Worm (Caenorhabditis elegans): ENCODE data around the gene his-70.
A peak's percentile ranks its signal among the peaks of the same experiment; 100 is the strongest.

The his-70 gene

DNA sequence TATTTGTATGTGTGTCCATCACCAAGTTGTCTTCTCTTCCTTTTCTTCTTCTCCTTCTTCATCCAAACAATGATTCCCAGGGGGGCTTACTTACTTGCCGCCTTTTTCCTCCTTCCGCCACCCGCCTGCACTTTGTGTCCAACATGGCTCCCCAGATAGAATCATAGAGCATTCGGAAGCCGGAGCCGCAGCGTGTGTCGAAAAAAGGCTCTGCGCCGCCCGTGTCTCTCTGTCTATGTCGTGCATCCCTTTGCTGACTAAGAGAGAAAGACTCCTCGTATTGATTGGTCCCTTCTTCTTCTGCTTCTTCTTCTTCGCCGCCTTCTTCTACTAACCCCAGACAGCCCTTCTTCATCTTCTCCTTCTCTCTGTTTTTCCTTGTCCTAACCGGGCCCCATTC lies 3.8 kb upstream of the his-70 start:
- TF ChIP-seq tbx-2 (tag; optimal IDR thresholded peaks at IDR 0.05), result peak; percentile 32
- no peak for TF ChIP-seq nhr-67 (tag; optimal IDR thresholded peaks at IDR 0.05)
- TF ChIP-seq unc-62 (GFP tag; optimal IDR thresholded peaks at IDR 0.05), result peak; percentile 19
- TF ChIP-seq nhr-76 (tag; optimal IDR thresholded peaks at IDR 0.05), result no peak
- TF ChIP-seq nfya-1 (tag; optimal IDR thresholded peaks at IDR 0.05; ENCODE audit: insufficient read depth), result peak; percentile 66
- peak; percentile 28 for TF ChIP-seq hmg-11 (tag; optimal IDR thresholded peaks at IDR 0.05)
- TF ChIP-seq ceh-82 (tag; optimal IDR thresholded peaks at IDR 0.05), result no peak
- TF ChIP-seq jun-1 (tag; optimal IDR thresholded peaks at IDR 0.05), result no peak
- TF ChIP-seq lin-15B (tag; optimal IDR thresholded peaks at IDR 0.05), result peak; percentile 51
- TF ChIP-seq lin-39 (tag; optimal IDR thresholded peaks at IDR 0.05), result peak; percentile 30

DNA sequence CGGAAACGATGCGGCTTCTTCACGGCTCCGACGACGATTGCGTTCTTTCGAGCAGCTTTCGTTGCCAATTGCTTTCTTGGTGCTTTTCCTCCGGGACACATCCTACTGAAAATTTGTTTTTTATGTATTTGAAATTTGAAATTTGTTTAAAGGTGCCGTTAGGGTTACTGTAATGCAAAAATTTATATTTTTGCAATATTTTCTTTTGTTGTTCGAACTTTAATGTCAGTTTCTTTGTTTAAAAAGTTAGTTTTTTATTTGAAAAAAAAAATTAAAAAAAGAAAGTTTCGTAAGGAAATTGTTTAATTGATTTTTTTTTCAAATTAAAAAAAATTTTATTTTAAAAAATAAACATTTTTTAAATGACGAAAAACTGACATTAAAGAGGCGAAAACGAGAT lies 1.3 kb downstream of the his-70 start, which contains the start of gene his-69:
Gene his-69, minus strand, starts transcription at position 101 of the 400 bp plus-strand sequence.
- TF ChIP-seq nhr-237 (tag; optimal IDR thresholded peaks at IDR 0.05) (no peak), R02D3.7 (tag; optimal IDR thresholded peaks at IDR 0.05) (no peak), fos-1 (tag; optimal IDR thresholded peaks at IDR 0.05) (no peak), nhr-67 (tag; optimal IDR thresholded peaks at IDR 0.05) (no peak), ZK546.5 (tag; optimal IDR thresholded peaks at IDR 0.05) (no peak), hmg-11 (tag; optimal IDR thresholded peaks at IDR 0.05) (no peak), nhr-12 (tag; optimal IDR thresholded peaks at IDR 0.05) (no peak), elt-3 (tag; optimal IDR thresholded peaks at IDR 0.05) (no peak), lsy-12 (tag; optimal IDR thresholded peaks at IDR 0.05) (no peak), pqm-1 (tag; optimal IDR thresholded peaks at IDR 0.05) (no peak), elt-2 (tag; optimal IDR thresholded peaks at IDR 0.05) (no peak), mml-1 (tag; optimal IDR thresholded peaks at IDR 0.05) (no peak), nhr-76 (tag; optimal IDR thresholded peaks at IDR 0.05) (no peak), ceh-82 (tag; optimal IDR thresholded peaks at IDR 0.05) (no peak), snpc-4 (tag; optimal IDR thresholded peaks at IDR 0.05) (no peak)

ce11 chrIII:4057894-4058293 lies 2.0 kb downstream of the his-70 start, which contains the start of gene rcq-5:
TSS of gene rcq-5 (minus strand) at chrIII:4057976.
- TF ChIP-seq lin-15B (tag; optimal IDR thresholded peaks at IDR 0.05) (peak; percentile 50), daf-12 (tag; optimal IDR thresholded peaks at IDR 0.05) (no peak), lin-39 (tag; optimal IDR thresholded peaks at IDR 0.05) (no peak), unc-62 (GFP tag; optimal IDR thresholded peaks at IDR 0.05) (no peak), pha-4 (tag; optimal IDR thresholded peaks at IDR 0.05) (peak; percentile 65), ceh-9 (tag; optimal IDR thresholded peaks at IDR 0.05) (no peak), nfya-1 (tag; optimal IDR thresholded peaks at IDR 0.05; ENCODE audit: insufficient read depth) (peak; percentile 36), skn-1 (tag; optimal IDR thresholded peaks at IDR 0.05) (no peak), elt-2 (tag; optimal IDR thresholded peaks at IDR 0.05) (no peak), egl-27 (tag; optimal IDR thresholded peaks at IDR 0.05) (no peak)

DNA sequence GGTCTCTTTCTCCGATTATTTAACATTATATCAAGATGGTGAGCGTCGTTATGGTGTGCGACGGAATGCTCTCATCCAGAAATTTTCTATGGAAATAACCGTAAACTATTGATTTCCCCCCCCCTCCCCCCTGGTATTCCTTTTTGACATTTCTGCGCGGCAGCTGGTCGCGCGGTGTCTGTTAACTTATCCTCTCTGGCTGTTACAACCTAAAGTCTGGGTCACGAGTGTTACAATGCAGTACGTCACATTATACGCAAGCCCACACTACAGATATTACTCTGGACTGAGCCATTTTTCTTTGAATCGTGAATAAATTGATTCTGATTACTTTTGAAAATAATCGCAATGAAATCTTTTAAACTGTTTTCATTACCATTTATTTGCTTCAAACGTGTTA lies 10.8 kb downstream of the his-70 start:
- TF ChIP-seq unc-39 (tag; optimal IDR thresholded peaks at IDR 0.05) (no peak), nhr-28 (tag; optimal IDR thresholded peaks at IDR 0.05) (no peak), ama-1 (optimal IDR thresholded peaks at IDR 0.05) (no peak), nhr-23 (tag; optimal IDR thresholded peaks at IDR 0.05) (no peak), ceh-82 (tag; optimal IDR thresholded peaks at IDR 0.05) (no peak)

- TF ChIP-seq pqm-1 (tag; optimal IDR thresholded peaks at IDR 0.05) (peak; percentile 64), R02D3.7 (tag; optimal IDR thresholded peaks at IDR 0.05) (no peak), jun-1 (tag; optimal IDR thresholded peaks at IDR 0.05) (peak; percentile 21), pha-4 (tag; optimal IDR thresholded peaks at IDR 0.05) (peak; percentile 66), elt-2 (tag; optimal IDR thresholded peaks at IDR 0.05) (peak; percentile 87), nhr-237 (tag; optimal IDR thresholded peaks at IDR 0.05) (no peak)
Observed at ce11 chrIII:4039775-4040174, 20.1 kb downstream of the his-70 start.

DNA sequence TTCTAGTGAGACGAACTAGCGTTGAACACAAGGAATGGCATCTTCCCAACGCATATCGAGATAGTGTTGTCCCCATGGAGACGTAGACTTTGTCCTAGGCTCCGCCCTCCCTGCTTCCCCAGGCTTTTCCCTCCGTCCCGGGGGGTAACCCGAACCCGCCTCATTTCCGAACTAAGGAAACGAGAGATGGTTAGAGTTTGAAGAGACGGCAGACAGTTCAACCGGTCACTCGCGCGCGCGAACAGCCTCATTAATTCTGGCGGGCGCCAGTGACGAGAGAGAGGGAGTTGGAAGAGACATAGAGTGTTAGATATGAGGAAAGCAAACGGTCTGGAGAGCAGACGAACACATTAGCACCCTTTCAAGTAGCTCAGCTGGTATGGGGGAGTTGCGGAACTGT lies 22.6 kb downstream of the his-70 start:
- peak; percentile 92 for TF ChIP-seq lin-39 (tag; optimal IDR thresholded peaks at IDR 0.05)
- TF ChIP-seq nhr-23 (tag; optimal IDR thresholded peaks at IDR 0.05), result peak; percentile 33
- TF ChIP-seq nfya-1 (tag; optimal IDR thresholded peaks at IDR 0.05; ENCODE audit: insufficient read depth), result peak; percentile 53
- TF ChIP-seq mml-1 (tag; optimal IDR thresholded peaks at IDR 0.05), result no peak
- no peak for TF ChIP-seq lsy-12 (tag; optimal IDR thresholded peaks at IDR 0.05)
- TF ChIP-seq elt-2 (tag; optimal IDR thresholded peaks at IDR 0.05), result peak; percentile 11
- no peak for TF ChIP-seq unc-39 (tag; optimal IDR thresholded peaks at IDR 0.05)
- TF ChIP-seq pha-4 (tag; optimal IDR thresholded peaks at IDR 0.05), result peak; percentile 18

Measured in whole organism, L3 larva.